Worm (Caenorhabditis elegans): ENCODE measurements around the gene rrp-8.

The rrp-8 gene

ce11 chrIV:427100-427908 is 31.0 kb downstream of the rrp-8 start:
- no peak for TF ChIP-seq ztf-29 (GFP tag; IDR thresholded peaks at IDR 0.05)
- TF ChIP-seq ref-1 (GFP tag; conservative IDR thresholded peaks at IDR 0.05), result no peak
- no peak for TF ChIP-seq cog-1 (tag; optimal IDR thresholded peaks at IDR 0.05)
- TF ChIP-seq klf-2 (GFP tag; conservative IDR thresholded peaks at IDR 0.05), result no peak
- TF ChIP-seq tab-1 (GFP tag; IDR thresholded peaks at IDR 0.05), result no peak

ce11 chrIV:428869-429268 is 32.5 kb downstream of the rrp-8 start, which contains the start of gene Y66H1A.5:
Gene Y66H1A.5, minus strand, starts transcription at chrIV:429133.
- TF ChIP-seq cog-1 (tag; optimal IDR thresholded peaks at IDR 0.05) (no peak), med-1 (GFP tag; optimal IDR thresholded peaks at IDR 0.05; ENCODE audit: insufficient read depth) (no peak), ref-1 (GFP tag; conservative IDR thresholded peaks at IDR 0.05) (no peak), klf-2 (GFP tag; conservative IDR thresholded peaks at IDR 0.05) (no peak)

- TF ChIP-seq med-1 (GFP tag; optimal IDR thresholded peaks at IDR 0.05; ENCODE audit: insufficient read depth) (no peak), flt-1 (GFP tag; IDR thresholded peaks at IDR 0.05) (no peak), klf-2 (GFP tag; conservative IDR thresholded peaks at IDR 0.05) (no peak), T22C8.4 (GFP tag; IDR thresholded peaks at IDR 0.05) (no peak), ref-1 (GFP tag; conservative IDR thresholded peaks at IDR 0.05) (no peak), tab-1 (GFP tag; IDR thresholded peaks at IDR 0.05) (no peak), ztf-23 (GFP tag; IDR thresholded peaks at IDR 0.05) (no peak), ztf-29 (GFP tag; IDR thresholded peaks at IDR 0.05) (no peak), cog-1 (tag; optimal IDR thresholded peaks at IDR 0.05) (no peak)
Observed at ce11 chrIV:438384-438783, 42.0 kb downstream of the rrp-8 start.

- TF ChIP-seq cog-1 (tag; optimal IDR thresholded peaks at IDR 0.05) (no peak), med-1 (GFP tag; optimal IDR thresholded peaks at IDR 0.05; ENCODE audit: insufficient read depth) (no peak), ref-1 (GFP tag; conservative IDR thresholded peaks at IDR 0.05) (no peak), tab-1 (GFP tag; IDR thresholded peaks at IDR 0.05) (no peak), ztf-23 (GFP tag; IDR thresholded peaks at IDR 0.05) (no peak), ztf-29 (GFP tag; IDR thresholded peaks at IDR 0.05) (no peak), klf-2 (GFP tag; conservative IDR thresholded peaks at IDR 0.05) (no peak), T22C8.4 (GFP tag; IDR thresholded peaks at IDR 0.05) (no peak), flt-1 (GFP tag; IDR thresholded peaks at IDR 0.05) (no peak)
Observed at ce11 chrIV:440509-440908, 44.2 kb downstream of the rrp-8 start, which contains the start of gene hum-8. Gene hum-8, minus strand, starts transcription at chrIV:440554.

ce11 chrIV:443622-444021 is 47.3 kb downstream of the rrp-8 start, which contains the start of gene mrpl-55:
Gene mrpl-55, plus strand, starts transcription at chrIV:443985.
- TF ChIP-seq med-1 (GFP tag; optimal IDR thresholded peaks at IDR 0.05; ENCODE audit: insufficient read depth), result no peak
- TF ChIP-seq klf-2 (GFP tag; conservative IDR thresholded peaks at IDR 0.05), result no peak
- TF ChIP-seq cog-1 (tag; optimal IDR thresholded peaks at IDR 0.05), result peak; percentile 70
- 0 out of 2 replicates have a peak, but pooled peaks have one; percentile 36 for TF ChIP-seq ztf-23 (GFP tag; IDR thresholded peaks at IDR 0.05)
- TF ChIP-seq T22C8.4 (GFP tag; IDR thresholded peaks at IDR 0.05), result no peak; the same call in 1 of the 2 replicates
- no peak; the same call in 1 of the 2 replicates for TF ChIP-seq flt-1 (GFP tag; IDR thresholded peaks at IDR 0.05)
- no peak for TF ChIP-seq tab-1 (GFP tag; IDR thresholded peaks at IDR 0.05)
- TF ChIP-seq ref-1 (GFP tag; conservative IDR thresholded peaks at IDR 0.05), result no peak
- TF ChIP-seq ztf-29 (GFP tag; IDR thresholded peaks at IDR 0.05), result no peak

- TF ChIP-seq cog-1 (tag; optimal IDR thresholded peaks at IDR 0.05) (no peak), tab-1 (GFP tag; IDR thresholded peaks at IDR 0.05) (no peak), T22C8.4 (GFP tag; IDR thresholded peaks at IDR 0.05) (no peak), ref-1 (GFP tag; conservative IDR thresholded peaks at IDR 0.05) (no peak), ztf-29 (GFP tag; IDR thresholded peaks at IDR 0.05) (no peak), ztf-23 (GFP tag; IDR thresholded peaks at IDR 0.05) (no peak), med-1 (GFP tag; optimal IDR thresholded peaks at IDR 0.05; ENCODE audit: insufficient read depth) (no peak), flt-1 (GFP tag; IDR thresholded peaks at IDR 0.05) (no peak)
Observed at ce11 chrIV:445377-445776, 49.0 kb downstream of the rrp-8 start, which contains the start of gene dpm-1. Gene dpm-1, plus strand, starts transcription at chrIV:445677.

Data from whole organism, midembryonic.